Fruit fly (Drosophila melanogaster): Measurements from ENCODE around the gene CG8516.

Gene CG8516

DNA sequence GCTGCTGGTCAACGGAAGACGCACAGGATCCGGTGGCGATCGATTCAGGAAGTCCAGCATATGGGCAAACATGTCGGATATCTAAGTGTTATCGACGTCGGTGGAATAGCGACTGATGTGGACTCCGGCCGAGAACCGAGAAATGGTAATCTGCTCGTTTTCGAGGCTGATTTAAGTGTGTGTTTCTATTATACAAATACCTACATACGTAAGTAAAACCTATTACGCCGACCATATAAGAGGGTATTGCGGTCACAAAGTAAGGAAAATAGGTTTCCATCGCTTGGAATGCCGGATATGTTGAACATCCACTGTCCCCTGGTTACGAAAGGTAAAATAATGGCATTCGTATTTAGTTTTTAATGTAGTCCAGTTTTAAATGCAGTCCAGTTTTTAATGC is 25.2 kb downstream of the CG8516 start, which contains the start of gene CG9459:
Gene CG9459, minus strand, starts transcription at position 101 of the 400 bp plus-strand sequence.
- no peak for TF ChIP-seq CG17801 (GFP tag; optimal IDR thresholded peaks at IDR 0.05; ENCODE audit: partially characterized antibody)

DNA sequence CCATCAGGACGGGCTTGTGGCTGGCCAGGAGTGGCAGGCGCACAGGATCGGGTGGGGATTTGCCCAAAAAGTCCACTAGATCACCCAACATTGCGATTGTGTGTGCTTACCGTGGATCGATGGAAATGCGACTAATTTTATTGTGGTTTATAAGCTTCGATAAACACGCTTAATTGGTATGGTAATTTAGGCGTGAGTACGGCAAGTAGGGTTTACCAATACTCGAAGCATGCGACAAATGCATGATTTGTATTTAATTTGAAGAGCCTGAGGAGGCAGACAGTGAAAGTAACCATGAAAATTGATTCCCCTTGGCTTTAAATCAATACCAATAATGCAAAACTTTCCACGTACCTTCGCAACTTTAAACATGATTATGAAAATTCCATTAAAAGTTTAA is 26.7 kb downstream of the CG8516 start, which contains the start of gene CG9458:
Gene CG9458, minus strand, starts transcription at position 101 of the 400 bp plus-strand sequence.
- no peak for TF ChIP-seq CG17801 (GFP tag; optimal IDR thresholded peaks at IDR 0.05; ENCODE audit: partially characterized antibody)

DNA sequence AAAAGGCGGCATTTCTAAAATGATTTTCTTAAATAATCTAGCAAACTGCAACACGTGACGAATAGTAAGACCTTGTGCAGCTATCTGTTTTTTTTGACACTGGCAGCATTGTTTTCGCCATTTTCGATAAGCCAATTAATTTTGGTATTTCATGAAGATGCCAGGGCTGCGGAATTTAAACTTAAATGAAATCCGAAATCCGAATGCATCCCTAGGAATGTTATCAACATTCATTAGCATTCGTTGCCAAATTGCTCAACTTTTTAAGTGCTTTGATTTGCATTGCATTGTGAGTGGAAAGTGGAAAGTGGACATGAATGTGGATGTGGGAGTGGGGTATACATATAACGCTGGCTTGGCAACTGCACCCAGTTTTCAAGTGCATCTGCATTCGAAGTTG is 28.0 kb downstream of the CG8516 start, which contains the start of gene CG42857:
Gene CG42857, minus strand, starts transcription at position 101 of the 400 bp plus-strand sequence.
- no peak for TF ChIP-seq CG17801 (GFP tag; optimal IDR thresholded peaks at IDR 0.05; ENCODE audit: partially characterized antibody)

DNA sequence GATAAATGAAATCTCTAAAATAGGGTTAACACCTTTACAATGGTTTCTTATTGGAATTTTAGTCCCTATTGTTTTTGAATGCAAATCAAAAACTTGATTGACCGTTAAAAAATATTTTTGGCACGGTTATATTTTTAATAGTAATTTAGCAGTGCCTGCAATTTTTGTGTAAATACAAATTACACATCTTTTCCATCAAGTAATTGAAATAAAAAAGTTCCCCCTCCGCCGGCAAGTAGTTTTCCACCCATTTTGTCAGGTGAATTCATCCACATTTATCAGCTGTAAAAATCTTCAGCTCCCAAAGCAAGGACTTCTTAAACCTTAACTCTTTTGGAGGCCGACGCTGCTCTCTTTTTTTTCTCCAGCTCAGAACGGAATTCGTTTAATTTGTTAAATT is 30.6 kb downstream of the CG8516 start, which contains the start of gene CG34302:
Gene CG34302, minus strand, starts transcription at position 101 of the 400 bp plus-strand sequence.
- TF ChIP-seq CG17801 (GFP tag; optimal IDR thresholded peaks at IDR 0.05; ENCODE audit: partially characterized antibody): no peak
